Fruit fly (Drosophila melanogaster) whole organism, adult: ENCODE measurements around the gene CG43736.

Experiments used
- Clk ChIP-seq: fragments of 200-800 bp; sonication (Bioruptor generic); optimal IDR thresholded peaks from 2 replicates; lab custom pipeline; 2017; ENCODE audit warnings: missing biosample characterization, missing genetic modification characterization
- kay ChIP-seq: fragments of 200-800 bp; sonication (Bioruptor generic); peaks from one replicate; lab custom pipeline; 2016; ENCODE audit warnings: missing biosample characterization, missing genetic modification characterization, borderline replicate concordance
- ovo ChIP-seq: fragments of 200-800 bp; sonication (Bioruptor generic); optimal IDR thresholded peaks from 2 replicates; lab custom pipeline; 2016; ENCODE audit warnings: missing biosample characterization, missing genetic modification characterization
- pad ChIP-seq: fragments of 200-800 bp; sonication (Bioruptor generic); optimal IDR thresholded peaks from 3 replicates; lab custom pipeline; 2017; ENCODE audit warnings: missing biosample characterization, missing genetic modification characterization, mild to moderate bottlenecking, moderate library complexity, missing genetic modification reagents

dm6 chrX:6863289-6863938 is at the start of gene CG43736:
- TF ChIP-seq ovo (GFP tag; lab: Kevin White, UChicago) (peak; percentile 74), pad (peak; percentile 90), Clk (peak; percentile 75), kay (no peak)
